ENCODE assay signal across 1 fruit fly cellular context in the genomic region with DNA sequence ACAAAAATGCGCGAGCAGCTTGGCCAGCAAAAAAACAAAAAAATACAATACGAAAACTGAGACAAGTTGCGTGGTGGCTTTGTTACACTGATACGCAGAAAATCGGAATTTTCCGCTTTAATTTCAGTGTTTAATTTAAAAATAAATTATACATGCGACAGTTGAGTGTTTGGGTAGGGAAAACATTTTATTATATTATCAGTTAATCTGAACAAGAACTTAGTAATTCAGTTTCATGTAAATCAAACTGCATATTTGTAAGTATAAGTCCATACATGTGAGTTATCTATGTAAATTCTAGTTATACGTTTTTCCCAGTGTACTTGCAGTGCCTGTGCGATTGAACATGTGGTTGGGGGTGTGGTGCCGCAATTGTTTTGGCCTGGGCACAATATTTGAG.
TF ChIP-seq lines count a peak whose summit lies in the region.

No protein-coding gene starts in this region.

TF ChIP-seq in whole organism, prepupa, 60 proteins besides CTCF, POLR2A, EP300 and RAD21 (continued from another document):
- TF ChIP-seq CG11294 (GFP tag; IDR thresholded peaks at IDR 0.05; lab: Robert Waterston, UW) (0 out of 2 replicates have a peak, but pooled peaks have one; percentile 23), svp (GFP tag; lab: Kevin White, UChicago) (peak; percentile 61), CG6854 (GFP tag; optimal IDR thresholded peaks at IDR 0.05; lab: Kevin White, UChicago) (no peak), topi (GFP tag; optimal IDR thresholded peaks at IDR 0.05; lab: Kevin White, UChicago) (no peak), Sox102F (GFP tag; optimal IDR thresholded peaks at IDR 0.05; lab: Kevin White, UChicago) (peak; percentile 26), Hr38 (GFP tag; optimal IDR thresholded peaks at IDR 0.05; lab: Kevin White, UChicago) (no peak), lz (GFP tag; optimal IDR thresholded peaks at IDR 0.05; lab: Kevin White, UChicago) (peak; percentile 17), CG10669 (GFP tag; optimal IDR thresholded peaks at IDR 0.05; lab: Kevin White, UChicago) (no peak), CG15336 (GFP tag; IDR thresholded peaks at IDR 0.05; lab: Robert Waterston, UW) (peak; percentile 84), CG8119 (GFP tag; IDR thresholded peaks at IDR 0.05; lab: Robert Waterston, UW) (peak; percentile 83), CG8632 (GFP tag; optimal IDR thresholded peaks at IDR 0.05; lab: Kevin White, UChicago) (no peak), Sox14 (GFP tag; optimal IDR thresholded peaks at IDR 0.05; lab: Kevin White, UChicago) (no peak), CG6163 (GFP tag; IDR thresholded peaks at IDR 0.05; lab: Robert Waterston, UW) (peak; percentile 54; the same call in 2 of the 3 replicates), Sox15 (GFP tag; optimal IDR thresholded peaks at IDR 0.05; lab: Kevin White, UChicago) (no peak), CG9139 (GFP tag; optimal IDR thresholded peaks at IDR 0.05; lab: Kevin White, UChicago) (no peak), CG6792 (GFP tag; optimal IDR thresholded peaks at IDR 0.05; lab: Kevin White, UChicago) (no peak), CG11902 (GFP tag; optimal IDR thresholded peaks at IDR 0.05; lab: Kevin White, UChicago) (no peak), Eip75B (GFP tag; optimal IDR thresholded peaks at IDR 0.05; lab: Kevin White, UChicago) (no peak), Eip78C (GFP tag; lab: Kevin White, UChicago) (peak; percentile 88), Met (GFP tag; optimal IDR thresholded peaks at IDR 0.05; lab: Kevin White, UChicago) (peak; percentile 36), CG8319 (GFP tag; optimal IDR thresholded peaks at IDR 0.05; lab: Kevin White, UChicago) (no peak), Gug (GFP tag; IDR thresholded peaks at IDR 0.05; lab: Robert Waterston, UW) (peak; percentile 54), acj6 (GFP tag; optimal IDR thresholded peaks at IDR 0.05; lab: Kevin White, UChicago) (peak; percentile 32)
